Fruit fly (Drosophila melanogaster): Measurements from ENCODE around the gene rdgA.

rdgA gene

DNA sequence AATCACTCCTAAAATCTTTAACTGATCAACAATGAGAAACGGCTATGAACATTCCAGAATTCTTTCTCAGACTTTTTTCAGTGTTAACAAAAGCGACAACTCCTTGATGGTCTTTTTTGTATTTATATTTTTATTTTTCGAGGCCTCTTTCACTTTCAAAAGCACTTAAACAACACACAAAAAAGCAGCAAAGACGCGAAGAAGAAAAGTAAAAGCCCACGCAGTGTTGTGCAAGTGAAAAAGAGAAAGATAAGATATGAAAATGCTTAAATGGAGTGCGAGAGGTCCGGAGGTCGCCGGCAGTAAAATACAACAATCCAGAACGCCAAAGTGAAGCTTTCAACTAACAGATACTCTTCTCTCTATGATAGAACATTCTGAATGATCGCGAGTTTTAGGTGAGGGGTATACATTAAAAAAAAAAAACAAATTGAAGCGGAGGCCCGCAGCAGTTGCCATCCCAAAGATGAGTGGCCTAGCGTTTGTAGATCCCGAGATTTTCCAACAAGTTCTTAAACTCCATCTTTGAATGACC is 13.4 kb upstream of the rdgA start:
- TF ChIP-seq ovo (GFP tag; optimal IDR thresholded peaks at IDR 0.05) (no peak), cnc (optimal IDR thresholded peaks at IDR 0.05) (no peak), kay (GFP tag; ENCODE audit: borderline replicate concordance) (no peak), CG1620 (GFP tag; optimal IDR thresholded peaks at IDR 0.05) (no peak), CG7045 (GFP tag; optimal IDR thresholded peaks at IDR 0.05) (no peak), CG12768 (GFP tag; optimal IDR thresholded peaks at IDR 0.05) (no peak), CG14711 (tag; optimal IDR thresholded peaks at IDR 0.05) (no peak), Crg-1 (GFP tag; optimal IDR thresholded peaks at IDR 0.05) (no peak), CG11617 (GFP tag; optimal IDR thresholded peaks at IDR 0.05) (no peak), CG33017 (tag; optimal IDR thresholded peaks at IDR 0.05) (no peak), CG7101 (tag; optimal IDR thresholded peaks at IDR 0.05) (no peak), cic (GFP tag; optimal IDR thresholded peaks at IDR 0.05) (no peak), pad (GFP tag; optimal IDR thresholded peaks at IDR 0.05) (no peak), tj (GFP tag; optimal IDR thresholded peaks at IDR 0.05) (no peak), bab1 (GFP tag; optimal IDR thresholded peaks at IDR 0.05) (no peak)

DNA sequence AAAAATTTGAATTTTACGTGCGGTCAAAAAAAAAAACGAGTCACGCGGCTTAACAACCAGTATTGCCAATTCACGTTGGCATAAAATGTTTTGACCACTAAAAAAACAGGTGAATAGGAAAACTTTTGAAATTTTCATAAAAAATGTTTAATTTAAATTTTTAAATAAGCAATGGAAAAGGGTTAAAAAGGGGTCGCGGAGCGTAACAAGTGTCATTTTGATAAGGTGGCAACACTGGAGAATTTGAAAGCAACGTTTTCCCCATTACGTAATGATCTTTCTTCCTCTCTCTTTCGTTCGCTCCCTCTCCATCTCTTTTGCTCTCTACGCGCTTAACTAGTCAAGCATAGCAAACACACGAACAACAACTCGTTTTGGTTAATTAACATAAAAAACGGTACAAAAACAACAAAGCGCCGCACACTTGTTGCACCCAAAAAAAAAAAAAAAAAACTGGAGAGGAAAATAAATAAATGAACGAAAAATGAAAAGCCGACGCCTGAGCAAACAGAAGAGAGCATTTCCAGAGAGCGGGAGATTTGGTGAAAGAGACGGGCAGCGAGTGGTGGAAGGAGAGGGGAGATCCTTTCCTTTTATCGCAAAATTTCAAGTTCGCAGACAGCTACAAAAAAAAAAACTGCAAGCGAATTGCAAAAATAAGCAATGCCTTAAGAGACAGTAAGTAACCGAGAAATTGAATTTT is 12.4 kb upstream of the rdgA start:
- no peak for TF ChIP-seq Hr96 (GFP tag; optimal IDR thresholded peaks at IDR 0.05)
- TF ChIP-seq tj (GFP tag; optimal IDR thresholded peaks at IDR 0.05) = no peak
- peak; percentile 71 for TF ChIP-seq CG33017 (tag; optimal IDR thresholded peaks at IDR 0.05)
- TF ChIP-seq CG1620 (GFP tag; optimal IDR thresholded peaks at IDR 0.05) = peak; percentile 21
- no peak for TF ChIP-seq cic (GFP tag; optimal IDR thresholded peaks at IDR 0.05)
- no peak for TF ChIP-seq CG12768 (GFP tag; optimal IDR thresholded peaks at IDR 0.05)
- no peak for TF ChIP-seq ovo (GFP tag; optimal IDR thresholded peaks at IDR 0.05)
- peak; percentile 96 for TF ChIP-seq CG14711 (tag; optimal IDR thresholded peaks at IDR 0.05)
- TF ChIP-seq CG11617 (GFP tag; optimal IDR thresholded peaks at IDR 0.05) = peak; percentile 60
- peak; percentile 96 for TF ChIP-seq kay (GFP tag; ENCODE audit: borderline replicate concordance)
- TF ChIP-seq CG7101 (tag; optimal IDR thresholded peaks at IDR 0.05) = peak; percentile 76
- TF ChIP-seq Clk (GFP tag; optimal IDR thresholded peaks at IDR 0.05) = peak; percentile 28
- peak; percentile 32 for TF ChIP-seq pad (GFP tag; optimal IDR thresholded peaks at IDR 0.05)
- no peak for TF ChIP-seq cnc (optimal IDR thresholded peaks at IDR 0.05)
- peak; percentile 16 for TF ChIP-seq CG5204 (GFP tag; optimal IDR thresholded peaks at IDR 0.05)
- TF ChIP-seq Mnt (GFP tag; optimal IDR thresholded peaks at IDR 0.05) = peak; percentile 15
- peak; percentile 42 for TF ChIP-seq Crg-1 (GFP tag; optimal IDR thresholded peaks at IDR 0.05)
- peak; percentile 38 for TF ChIP-seq toe (GFP tag; optimal IDR thresholded peaks at IDR 0.05)
- peak; percentile 87 for TF ChIP-seq bab1 (GFP tag; optimal IDR thresholded peaks at IDR 0.05)
- peak; percentile 38 for TF ChIP-seq CG7045 (GFP tag; optimal IDR thresholded peaks at IDR 0.05)

DNA sequence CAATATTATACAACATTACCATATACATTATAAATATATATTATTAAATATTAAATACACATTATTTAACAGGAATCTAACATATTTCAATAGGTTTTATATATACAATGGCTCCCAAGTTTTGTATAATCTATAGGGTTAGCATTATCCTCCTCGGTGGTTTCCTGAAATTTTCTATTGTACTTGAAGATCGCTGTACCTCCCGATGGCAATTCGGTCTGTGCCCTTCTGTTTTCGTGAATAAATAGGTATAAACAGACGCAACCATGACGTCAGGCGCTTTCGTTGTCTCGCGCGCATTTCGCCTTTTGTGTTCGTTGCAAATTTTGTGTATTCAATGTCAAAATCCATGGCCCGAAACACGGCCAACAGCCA is 11.9 kb upstream of the rdgA start:
- TF ChIP-seq Mnt (GFP tag; optimal IDR thresholded peaks at IDR 0.05) (no peak), bab1 (GFP tag; optimal IDR thresholded peaks at IDR 0.05) (peak; percentile 66), CG5204 (GFP tag; optimal IDR thresholded peaks at IDR 0.05) (no peak), Crg-1 (GFP tag; optimal IDR thresholded peaks at IDR 0.05) (no peak), CG11617 (GFP tag; optimal IDR thresholded peaks at IDR 0.05) (peak; percentile 34), toe (GFP tag; optimal IDR thresholded peaks at IDR 0.05) (no peak), Clk (GFP tag; optimal IDR thresholded peaks at IDR 0.05) (no peak), pad (GFP tag; optimal IDR thresholded peaks at IDR 0.05) (no peak), CG7045 (GFP tag; optimal IDR thresholded peaks at IDR 0.05) (peak; percentile 23), CG1620 (GFP tag; optimal IDR thresholded peaks at IDR 0.05) (no peak), CG14711 (tag; optimal IDR thresholded peaks at IDR 0.05) (peak; percentile 71), CG7101 (tag; optimal IDR thresholded peaks at IDR 0.05) (peak; percentile 80), Hr96 (GFP tag; optimal IDR thresholded peaks at IDR 0.05) (no peak), tj (GFP tag; optimal IDR thresholded peaks at IDR 0.05) (peak; percentile 76), cnc (optimal IDR thresholded peaks at IDR 0.05) (no peak), kay (GFP tag; ENCODE audit: borderline replicate concordance) (no peak), ovo (GFP tag; optimal IDR thresholded peaks at IDR 0.05) (no peak)

DNA sequence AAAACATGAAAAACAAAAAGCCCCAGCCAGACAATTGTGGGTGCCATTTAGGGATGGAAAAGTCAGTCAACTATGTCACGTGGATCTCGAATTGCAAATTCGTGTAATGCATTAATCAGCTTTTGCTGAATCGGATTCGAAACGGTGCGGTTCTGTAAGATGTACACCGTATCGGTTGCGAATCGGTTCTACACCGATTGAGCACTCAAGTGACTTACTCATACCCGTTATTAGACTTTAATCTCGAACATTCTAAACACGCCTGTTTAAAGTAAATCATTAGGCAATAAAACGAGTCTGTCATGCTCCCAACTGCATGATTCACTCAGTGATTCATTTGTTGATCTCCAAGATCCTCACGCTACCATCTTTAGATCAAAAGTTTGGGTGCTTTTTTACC is 11.5 kb upstream of the rdgA start:
- TF ChIP-seq Mnt (GFP tag; optimal IDR thresholded peaks at IDR 0.05) (no peak), Hr96 (GFP tag; optimal IDR thresholded peaks at IDR 0.05) (no peak), toe (GFP tag; optimal IDR thresholded peaks at IDR 0.05) (no peak), CG11617 (GFP tag; optimal IDR thresholded peaks at IDR 0.05) (no peak), ovo (GFP tag; optimal IDR thresholded peaks at IDR 0.05) (no peak), CG14711 (tag; optimal IDR thresholded peaks at IDR 0.05) (no peak), tj (GFP tag; optimal IDR thresholded peaks at IDR 0.05) (peak; percentile 21), cic (GFP tag; optimal IDR thresholded peaks at IDR 0.05) (no peak), Crg-1 (GFP tag; optimal IDR thresholded peaks at IDR 0.05) (no peak), cnc (optimal IDR thresholded peaks at IDR 0.05) (no peak), pad (GFP tag; optimal IDR thresholded peaks at IDR 0.05) (no peak), CG33017 (tag; optimal IDR thresholded peaks at IDR 0.05) (no peak), CG12768 (GFP tag; optimal IDR thresholded peaks at IDR 0.05) (no peak), bab1 (GFP tag; optimal IDR thresholded peaks at IDR 0.05) (no peak), kay (GFP tag; ENCODE audit: borderline replicate concordance) (peak; percentile 49), CG5204 (GFP tag; optimal IDR thresholded peaks at IDR 0.05) (no peak)

DNA sequence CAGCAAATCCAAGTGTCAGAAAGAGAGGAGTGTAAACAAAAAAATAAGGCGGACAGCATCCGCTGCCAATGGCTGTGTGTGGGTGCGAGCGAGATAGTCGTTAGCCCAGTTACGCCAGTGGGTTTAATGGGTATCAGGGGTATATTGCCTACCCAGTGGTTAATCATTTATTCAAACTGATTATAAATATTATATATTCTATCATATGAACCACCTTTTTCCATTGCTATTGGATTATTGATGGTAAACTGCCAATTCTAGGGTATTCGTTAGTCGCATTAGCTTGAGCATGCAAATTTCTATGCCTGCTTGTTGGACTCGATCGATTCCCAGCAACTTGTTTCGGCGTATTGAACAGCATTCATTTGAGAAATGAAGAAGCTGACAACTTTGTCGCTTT is 10.8 kb upstream of the rdgA start:
- no peak for TF ChIP-seq toe (GFP tag; optimal IDR thresholded peaks at IDR 0.05)
- no peak for TF ChIP-seq cic (GFP tag; optimal IDR thresholded peaks at IDR 0.05)
- peak; percentile 89 for TF ChIP-seq CG7101 (tag; optimal IDR thresholded peaks at IDR 0.05)
- no peak for TF ChIP-seq CG5204 (GFP tag; optimal IDR thresholded peaks at IDR 0.05)
- TF ChIP-seq CG33017 (tag; optimal IDR thresholded peaks at IDR 0.05) = peak; percentile 77
- TF ChIP-seq pad (GFP tag; optimal IDR thresholded peaks at IDR 0.05) = peak; percentile 72
- TF ChIP-seq Crg-1 (GFP tag; optimal IDR thresholded peaks at IDR 0.05) = peak; percentile 30
- no peak for TF ChIP-seq Mnt (GFP tag; optimal IDR thresholded peaks at IDR 0.05)
- no peak for TF ChIP-seq kay (GFP tag; ENCODE audit: borderline replicate concordance)
- no peak for TF ChIP-seq cnc (optimal IDR thresholded peaks at IDR 0.05)
- peak; percentile 84 for TF ChIP-seq CG14711 (tag; optimal IDR thresholded peaks at IDR 0.05)
- TF ChIP-seq CG1620 (GFP tag; optimal IDR thresholded peaks at IDR 0.05) = no peak
- no peak for TF ChIP-seq tj (GFP tag; optimal IDR thresholded peaks at IDR 0.05)
- peak; percentile 23 for TF ChIP-seq CG11617 (GFP tag; optimal IDR thresholded peaks at IDR 0.05)
- TF ChIP-seq Clk (GFP tag; optimal IDR thresholded peaks at IDR 0.05) = peak; percentile 44
- peak; percentile 68 for TF ChIP-seq CG7045 (GFP tag; optimal IDR thresholded peaks at IDR 0.05)
- TF ChIP-seq ovo (GFP tag; optimal IDR thresholded peaks at IDR 0.05) = peak; percentile 16
- TF ChIP-seq bab1 (GFP tag; optimal IDR thresholded peaks at IDR 0.05) = peak; percentile 91
- no peak for TF ChIP-seq Hr96 (GFP tag; optimal IDR thresholded peaks at IDR 0.05)
- TF ChIP-seq CG12768 (GFP tag; optimal IDR thresholded peaks at IDR 0.05) = peak; percentile 67
